Worm (Caenorhabditis elegans) whole organism, L3 larva: Measurements from ENCODE around the gene vrk-1.

ENCODE experiments used
- R02D3.7 ChIP-seq: fragments of 150-350 bp; optimal IDR thresholded peaks from 2 replicates; lab custom pipeline; 2014; ENCODE audit warnings: missing biosample characterization, missing genetic modification characterization
- aly-2 ChIP-seq: fragments of 150-350 bp; optimal IDR thresholded peaks from 2 replicates; lab custom pipeline; 2014; ENCODE audit warnings: missing biosample characterization, missing genetic modification characterization
- ama-1 ChIP-seq: fragments of 150-350 bp; optimal IDR thresholded peaks from 2 replicates; lab custom pipeline; 2018
- ceh-28 ChIP-seq: fragments of 150-350 bp; optimal IDR thresholded peaks from 2 replicates; lab custom pipeline; 2014; ENCODE audit warnings: missing biosample characterization, missing genetic modification reagents, missing genetic modification characterization
- ceh-82 ChIP-seq: fragments of 150-350 bp; optimal IDR thresholded peaks from 2 replicates; lab custom pipeline; 2014; ENCODE audit warnings: missing biosample characterization, missing genetic modification characterization
- ceh-9 ChIP-seq: sonication (generic microtip); optimal IDR thresholded peaks from 2 replicates; lab custom pipeline; 2018; ENCODE audit warnings: missing biosample characterization, missing genetic modification characterization
- daf-12 ChIP-seq: fragments of 150-350 bp; optimal IDR thresholded peaks from 2 replicates; lab custom pipeline; 2014; ENCODE audit warnings: missing biosample characterization, missing genetic modification reagents, missing genetic modification characterization
- egl-27 ChIP-seq: sonication (generic microtip); optimal IDR thresholded peaks from 4 replicates; lab custom pipeline; 2017; ENCODE audit warnings: missing biosample characterization, missing genetic modification reagents, missing genetic modification characterization
- egl-5 ChIP-seq: fragments of 150-350 bp; optimal IDR thresholded peaks from 2 replicates; lab custom pipeline; 2017; ENCODE audit warnings: missing biosample characterization, missing genetic modification reagents, missing genetic modification characterization, inconsistent platforms
- elt-1 ChIP-seq: fragments of 150-350 bp; optimal IDR thresholded peaks from 2 replicates; lab custom pipeline; 2014; ENCODE audit warnings: missing biosample characterization, missing genetic modification characterization
- elt-2 ChIP-seq: sonication (generic microtip); optimal IDR thresholded peaks from 2 replicates; lab custom pipeline; 2016; ENCODE audit warnings: missing genetic modification reagents, mild to moderate bottlenecking, missing genetic modification characterization, missing compliant biosample characterization
- elt-3 ChIP-seq, 3 experiments: fragments of 150-350 bp in 1 of 3; sonication (generic microtip) in 2 of 3; optimal IDR thresholded peaks; 2 replicates in 2 of 3; 4 replicates in 1 of 3; lab custom pipeline; 2014 to 2017; ENCODE audit warnings: missing biosample characterization in 3 of 3, missing genetic modification characterization in 3 of 3
- eor-1 ChIP-seq, 2 experiments: fragments of 150-350 bp; optimal IDR thresholded peaks; 2 replicates each; lab custom pipeline; 2014 to 2018; ENCODE audit warnings: missing biosample characterization in 2 of 2, missing genetic modification characterization in 2 of 2
- fkh-10 ChIP-seq: sonication (generic microtip); optimal IDR thresholded peaks from 2 replicates; lab custom pipeline; 2017; ENCODE audit warnings: missing biosample characterization, missing genetic modification reagents, missing genetic modification characterization
- fkh-2 ChIP-seq: fragments of 150-350 bp; optimal IDR thresholded peaks from 2 replicates; lab custom pipeline; 2014; ENCODE audit warnings: missing biosample characterization, missing genetic modification reagents, missing genetic modification characterization
- fos-1 ChIP-seq: fragments of 150-350 bp; optimal IDR thresholded peaks from 2 replicates; lab custom pipeline; 2014; ENCODE audit warnings: missing biosample characterization, missing genetic modification characterization
- hmg-11 ChIP-seq: sonication (generic microtip); optimal IDR thresholded peaks from 2 replicates; lab custom pipeline; 2016; ENCODE audit warnings: missing genetic modification characterization, missing compliant biosample characterization
- jun-1 ChIP-seq: fragments of 150-350 bp; optimal IDR thresholded peaks from 2 replicates; lab custom pipeline; 2014; ENCODE audit warnings: missing biosample characterization, missing genetic modification reagents, missing genetic modification characterization
- lin-15B ChIP-seq: fragments of 150-350 bp; optimal IDR thresholded peaks from 2 replicates; lab custom pipeline; 2014; ENCODE audit warnings: missing biosample characterization, missing genetic modification characterization
- lin-39 ChIP-seq: fragments of 150-350 bp; optimal IDR thresholded peaks from 2 replicates; lab custom pipeline; 2018; ENCODE audit warnings: missing biosample characterization, missing genetic modification reagents, missing genetic modification characterization
- lsy-12 ChIP-seq: sonication (generic microtip); optimal IDR thresholded peaks from 2 replicates; lab custom pipeline; 2016; ENCODE audit warnings: mild to moderate bottlenecking, missing genetic modification characterization, missing compliant biosample characterization
- mdl-1 ChIP-seq: fragments of 150-350 bp; optimal IDR thresholded peaks from 2 replicates; lab custom pipeline; 2014; ENCODE audit warnings: missing biosample characterization, missing genetic modification characterization
- mml-1 ChIP-seq: fragments of 150-350 bp; sonication (generic microtip); optimal IDR thresholded peaks from 3 replicates; lab custom pipeline; 2014; ENCODE audit warnings: missing biosample characterization, missing genetic modification characterization
- nfya-1 ChIP-seq: sonication (generic microtip); optimal IDR thresholded peaks from 2 replicates; lab custom pipeline; 2017; ENCODE audit warnings: missing genetic modification characterization, mild to moderate bottlenecking, missing compliant biosample characterization, antibody characterized with exemption, moderate library complexity; ENCODE audit not compliant: insufficient read depth
- nhr-23 ChIP-seq: fragments of 150-350 bp; optimal IDR thresholded peaks from 2 replicates; lab custom pipeline; 2014; ENCODE audit warnings: missing biosample characterization, missing genetic modification reagents, missing genetic modification characterization
- nhr-237 ChIP-seq: fragments of 150-350 bp; optimal IDR thresholded peaks from 2 replicates; lab custom pipeline; 2014; ENCODE audit warnings: missing biosample characterization, missing genetic modification characterization
- nhr-25 ChIP-seq: sonication (generic microtip); optimal IDR thresholded peaks from 2 replicates; lab custom pipeline; 2017; ENCODE audit warnings: missing biosample characterization, missing genetic modification characterization
- nhr-28 ChIP-seq: fragments of 150-350 bp; optimal IDR thresholded peaks from 2 replicates; lab custom pipeline; 2014; ENCODE audit warnings: missing biosample characterization, missing genetic modification characterization
- nhr-43 ChIP-seq: sonication (generic microtip); optimal IDR thresholded peaks from 2 replicates; lab custom pipeline; 2016; ENCODE audit warnings: mild to moderate bottlenecking, missing genetic modification characterization, missing compliant biosample characterization; ENCODE audit not compliant: poor library complexity, severe bottlenecking
- nhr-67 ChIP-seq: fragments of 150-350 bp; optimal IDR thresholded peaks from 2 replicates; lab custom pipeline; 2014; ENCODE audit warnings: missing biosample characterization, missing genetic modification characterization
- nhr-76 ChIP-seq: fragments of 150-350 bp; sonication (generic microtip); optimal IDR thresholded peaks from 5 replicates; lab custom pipeline; 2014; ENCODE audit warnings: missing biosample characterization, missing genetic modification characterization
- nhr-77 ChIP-seq: fragments of 150-350 bp; optimal IDR thresholded peaks from 2 replicates; lab custom pipeline; 2014; ENCODE audit warnings: missing biosample characterization, missing genetic modification characterization
- pha-4 ChIP-seq: fragments of 150-350 bp; optimal IDR thresholded peaks from 2 replicates; lab custom pipeline; 2014; ENCODE audit warnings: missing biosample characterization, missing genetic modification reagents, missing genetic modification characterization
- pqm-1 ChIP-seq: fragments of 150-350 bp; optimal IDR thresholded peaks from 2 replicates; lab custom pipeline; 2017; ENCODE audit warnings: missing biosample characterization, missing genetic modification characterization, inconsistent platforms
- sea-2 ChIP-seq: fragments of 150-350 bp; sonication (generic microtip); optimal IDR thresholded peaks from 4 replicates; lab custom pipeline; 2014; ENCODE audit warnings: missing biosample characterization, missing genetic modification reagents, missing genetic modification characterization
- skn-1 ChIP-seq: fragments of 150-350 bp; optimal IDR thresholded peaks from 2 replicates; lab custom pipeline; 2014; ENCODE audit warnings: missing biosample characterization, missing genetic modification characterization
- snpc-4 ChIP-seq: fragments of 150-350 bp; optimal IDR thresholded peaks from 2 replicates; lab custom pipeline; 2014; ENCODE audit warnings: missing biosample characterization, missing genetic modification characterization
- tbx-2 ChIP-seq: sonication (generic microtip); optimal IDR thresholded peaks from 2 replicates; lab custom pipeline; 2016; ENCODE audit warnings: mild to moderate bottlenecking, missing genetic modification characterization, missing compliant biosample characterization
- unc-39 ChIP-seq: sonication (generic microtip); optimal IDR thresholded peaks from 4 replicates; lab custom pipeline; 2017; ENCODE audit warnings: missing biosample characterization, missing genetic modification characterization
- zag-1 ChIP-seq: fragments of 150-350 bp; optimal IDR thresholded peaks from 2 replicates; lab custom pipeline; 2014; ENCODE audit warnings: missing biosample characterization, missing genetic modification characterization
- ztf-11 ChIP-seq: fragments of 150-350 bp; optimal IDR thresholded peaks from 2 replicates; lab custom pipeline; 2014; ENCODE audit warnings: missing biosample characterization, missing genetic modification characterization
- ztf-4 ChIP-seq: fragments of 150-350 bp; optimal IDR thresholded peaks from 2 replicates; lab custom pipeline; 2014; ENCODE audit warnings: missing biosample characterization, missing genetic modification characterization

The vrk-1 gene

DNA sequence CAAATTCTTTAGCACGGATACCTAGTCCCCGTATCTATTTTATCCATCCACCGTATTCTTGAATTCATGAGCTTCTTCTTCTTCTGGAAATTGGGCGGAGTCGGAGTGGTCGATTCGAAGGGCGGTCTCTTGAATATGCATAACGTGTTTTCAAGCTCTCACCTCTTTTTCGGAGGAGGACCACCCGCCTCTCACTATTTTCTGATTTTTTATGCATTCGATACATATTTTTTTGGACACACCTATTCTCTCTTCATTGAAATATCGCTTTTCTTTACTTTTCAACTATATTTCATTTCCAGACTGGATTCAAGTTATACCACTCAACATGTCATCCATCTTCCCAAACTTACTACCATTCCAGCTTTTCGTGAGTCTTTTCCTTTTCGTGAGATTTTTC lies 6.7 kb downstream of the vrk-1 start, which contains the start of gene egl-44:
TSS of gene egl-44 (plus strand) at position 301 of the 400 bp plus-strand sequence.
- TF ChIP-seq nhr-77 (tag; lab: Kevin White, UChicago) (no peak), lin-39 (no peak), unc-39 (tag; lab: Kevin White, UChicago) (no peak), egl-27 (tag; lab: Kevin White, UChicago) (no peak), tbx-2 (tag; lab: Kevin White, UChicago) (no peak), R02D3.7 (tag; lab: Kevin White, UChicago) (no peak), ztf-11 (tag; lab: Kevin White, UChicago) (no peak), aly-2 (no peak), lin-15B (tag; lab: Kevin White, UChicago) (no peak), hmg-11 (tag; lab: Kevin White, UChicago) (no peak), jun-1 (tag; lab: Kevin White, UChicago) (no peak), fkh-2 (tag; lab: Kevin White, UChicago) (no peak), fos-1 (tag; lab: Kevin White, UChicago) (no peak), nhr-23 (no peak), fkh-10 (GFP tag; lab: Kevin White, UChicago) (no peak), lsy-12 (no peak), elt-1 (tag; lab: Kevin White, UChicago) (no peak), pha-4 (tag; lab: Kevin White, UChicago) (no peak), sea-2 (GFP tag; lab: Kevin White, UChicago) (no peak)

DNA sequence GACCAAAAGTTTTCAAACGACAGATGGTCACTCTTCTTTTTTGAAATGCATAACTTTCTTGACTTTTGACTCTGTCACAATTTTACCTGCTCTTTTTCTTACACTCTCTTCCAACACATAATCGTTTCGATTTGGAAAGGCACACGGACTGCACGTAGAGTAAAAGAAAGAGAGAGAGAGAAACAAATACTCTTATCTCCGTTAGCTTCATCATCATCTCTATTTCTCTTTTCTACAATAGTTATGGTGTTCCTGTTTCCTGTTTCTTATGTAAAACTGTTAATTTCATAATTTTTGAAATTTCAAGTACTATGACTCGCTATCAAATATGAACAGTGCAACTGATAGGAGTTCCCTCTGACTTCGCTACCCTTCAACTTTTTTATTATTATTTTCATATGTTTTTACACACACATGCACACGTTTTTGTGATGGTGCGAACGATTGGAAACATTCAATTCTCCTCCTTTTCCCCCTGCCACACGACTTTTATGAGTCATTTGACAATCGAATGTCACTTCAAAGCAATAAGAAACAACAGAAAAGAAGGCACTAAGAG lies 8.4 kb downstream of the vrk-1 start:
- peak; percentile 77 for TF ChIP-seq pha-4 (tag; lab: Kevin White, UChicago)
- no peak for TF ChIP-seq lin-39
- TF ChIP-seq snpc-4 = peak; percentile 23
- TF ChIP-seq ztf-11 (tag; lab: Kevin White, UChicago) = no peak
- no peak for TF ChIP-seq tbx-2 (tag; lab: Kevin White, UChicago)
- TF ChIP-seq mml-1 (tag; lab: Kevin White, UChicago) = no peak
- TF ChIP-seq pqm-1 (tag; lab: Kevin White, UChicago) = peak; percentile 93
- TF ChIP-seq nhr-237 (tag; lab: Kevin White, UChicago) = no peak
- TF ChIP-seq lin-15B (tag; lab: Kevin White, UChicago) = peak; percentile 4
- TF ChIP-seq nfya-1 = no peak
- TF ChIP-seq aly-2 = no peak
- TF ChIP-seq daf-12 = no peak
- TF ChIP-seq fos-1 (tag; lab: Kevin White, UChicago) = no peak
- TF ChIP-seq nhr-67 = no peak
- peak; percentile 51 for TF ChIP-seq skn-1 (tag; lab: Kevin White, UChicago)
- peak; percentile 96 for TF ChIP-seq elt-2 (tag; lab: Kevin White, UChicago)
- TF ChIP-seq eor-1 (tag; optimal IDR thresholded peaks at IDR 0.05; lab: Kevin White, UChicago) = no peak
- no peak for TF ChIP-seq jun-1 (tag; lab: Kevin White, UChicago)
- TF ChIP-seq ceh-28 = peak; percentile 24

DNA sequence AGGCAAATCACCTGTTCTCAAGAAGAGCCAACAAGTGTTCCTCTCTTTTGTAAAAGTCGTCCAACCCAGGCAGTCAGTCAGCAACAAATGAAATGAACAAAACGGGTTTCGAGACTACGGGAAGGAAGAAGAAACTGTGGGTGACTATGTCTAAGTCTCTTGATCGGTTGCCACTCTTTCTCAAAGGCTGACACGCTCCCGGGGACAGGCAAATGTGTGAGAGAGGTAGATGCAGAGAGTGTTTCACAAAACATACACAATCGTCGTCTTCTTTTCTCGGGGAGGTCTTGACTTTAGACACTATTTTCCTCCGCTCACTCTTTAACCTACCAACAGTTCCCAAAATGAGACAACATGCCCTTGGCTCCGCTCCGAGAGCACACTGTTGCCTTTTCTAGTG lies 9.3 kb downstream of the vrk-1 start:
- no peak for TF ChIP-seq hmg-11 (tag; lab: Kevin White, UChicago)
- TF ChIP-seq nhr-77 (tag; lab: Kevin White, UChicago) = no peak
- no peak for TF ChIP-seq sea-2 (GFP tag; lab: Kevin White, UChicago)
- TF ChIP-seq mml-1 (tag; lab: Kevin White, UChicago) = no peak
- TF ChIP-seq pha-4 (tag; lab: Kevin White, UChicago) = peak; percentile 75
- no peak for TF ChIP-seq skn-1 (tag; lab: Kevin White, UChicago)
- no peak for TF ChIP-seq zag-1 (tag; lab: Kevin White, UChicago)
- peak; percentile 37 for TF ChIP-seq nhr-43 (tag; lab: Kevin White, UChicago)
- TF ChIP-seq jun-1 (tag; lab: Kevin White, UChicago) = no peak
- no peak for TF ChIP-seq eor-1 (tag; optimal IDR thresholded peaks at IDR 0.05; lab: Kevin White, UChicago)
- peak; percentile 54 for TF ChIP-seq elt-2 (tag; lab: Kevin White, UChicago)
- TF ChIP-seq ama-1 = no peak
- peak; percentile 7 for TF ChIP-seq nfya-1
- TF ChIP-seq tbx-2 (tag; lab: Kevin White, UChicago) = no peak
- TF ChIP-seq ceh-9 (tag; lab: Kevin White, UChicago) = no peak
- no peak for TF ChIP-seq lin-39
- TF ChIP-seq nhr-25 (tag; lab: Kevin White, UChicago) = peak; percentile 76
- TF ChIP-seq egl-27 (tag; lab: Kevin White, UChicago) = no peak
- TF ChIP-seq lsy-12 = no peak
- peak; percentile 68 for TF ChIP-seq nhr-23
- no peak for TF ChIP-seq ceh-82 (tag; lab: Kevin White, UChicago)
- no peak for TF ChIP-seq mdl-1 (tag; lab: Kevin White, UChicago)
- TF ChIP-seq nhr-76 (tag; lab: Kevin White, UChicago) = no peak
- no peak for TF ChIP-seq egl-5 (tag; lab: Kevin White, UChicago)
- no peak for TF ChIP-seq elt-3 (tag; optimal IDR thresholded peaks at IDR 0.05; lab: Kevin White, UChicago)
- TF ChIP-seq ztf-4 (tag; lab: Kevin White, UChicago) = no peak
- no peak for TF ChIP-seq fkh-10 (GFP tag; lab: Kevin White, UChicago)
- TF ChIP-seq elt-1 (tag; lab: Kevin White, UChicago) = peak; percentile 34
- TF ChIP-seq lin-15B (tag; lab: Kevin White, UChicago) = no peak
- no peak for TF ChIP-seq snpc-4
- TF ChIP-seq fkh-2 (tag; lab: Kevin White, UChicago) = no peak
- peak; percentile 4 for TF ChIP-seq R02D3.7 (tag; lab: Kevin White, UChicago)
- no peak for TF ChIP-seq nhr-28
